Fruit fly (Drosophila melanogaster): Measurements from ENCODE around the gene CG33643.
A peak's percentile ranks its signal among the peaks of the same experiment; 100 is the strongest.

The CG33643 gene

dm6 chr2L:13545678-13546077, 14.8 kb downstream of the CG33643 start (continued):
- TF ChIP-seq CG10669 (GFP tag; optimal IDR thresholded peaks at IDR 0.05) (peak; percentile 65), CG15336 (GFP tag; IDR thresholded peaks at IDR 0.05) (peak; percentile 69), CG1621 (tag; optimal IDR thresholded peaks at IDR 0.05) (peak; percentile 85), cyc (GFP tag; optimal IDR thresholded peaks at IDR 0.05) (no peak), Ets21C (GFP tag; optimal IDR thresholded peaks at IDR 0.05) (no peak), CG7368 (GFP tag; optimal IDR thresholded peaks at IDR 0.05) (no peak), spab (GFP tag; optimal IDR thresholded peaks at IDR 0.05) (peak; percentile 89), CG11294 (GFP tag; IDR thresholded peaks at IDR 0.05) (no peak), CG10631 (GFP tag; optimal IDR thresholded peaks at IDR 0.05) (peak; percentile 13), salr (GFP tag; optimal IDR thresholded peaks at IDR 0.05) (peak; percentile 42 to 59), Hr38 (GFP tag; optimal IDR thresholded peaks at IDR 0.05) (no peak), CG8119 (GFP tag; IDR thresholded peaks at IDR 0.05) (peak; percentile 85)

dm6 chr2L:13547738-13548726, 17.2 kb downstream of the CG33643 start:
- peak; percentile 69 for TF ChIP-seq CG4318 (GFP tag; optimal IDR thresholded peaks at IDR 0.05)
- TF ChIP-seq Lpt (GFP tag; optimal IDR thresholded peaks at IDR 0.05) = no peak
- peak; percentile 54 to 72 for TF ChIP-seq ss (GFP tag; optimal IDR thresholded peaks at IDR 0.05)
- peak; percentile 64 for TF ChIP-seq CG11762 (GFP tag; optimal IDR thresholded peaks at IDR 0.05; ENCODE audit: insufficient read depth)
- peak; percentile 65 for TF ChIP-seq CG6276 (GFP tag; optimal IDR thresholded peaks at IDR 0.05)
- TF ChIP-seq Eip93F (GFP tag; optimal IDR thresholded peaks at IDR 0.05) = no peak
- TF ChIP-seq CG8119 (GFP tag; IDR thresholded peaks at IDR 0.05) = no peak; the same call in 1 of the 3 replicates
- TF ChIP-seq CG32006 (GFP tag; optimal IDR thresholded peaks at IDR 0.05) = peak; percentile 82
- peak; percentile 86 for TF ChIP-seq topi (GFP tag; optimal IDR thresholded peaks at IDR 0.05)
- TF ChIP-seq dsx (GFP tag; optimal IDR thresholded peaks at IDR 0.05; ENCODE audit: poor library complexity, severe bottlenecking) = peak; percentile 52
- peak; percentile 79 for TF ChIP-seq Sox102F (GFP tag; optimal IDR thresholded peaks at IDR 0.05)
- peak; percentile 64 for TF ChIP-seq CG34406 (GFP tag; optimal IDR thresholded peaks at IDR 0.05)
- TF ChIP-seq Blimp-1 (GFP tag; optimal IDR thresholded peaks at IDR 0.05) = peak; percentile 48
- no peak; the same call in 2 of the 3 replicates for TF ChIP-seq CG6163 (GFP tag; IDR thresholded peaks at IDR 0.05)
- TF ChIP-seq Eip78C (GFP tag) = peak; percentile 93
- peak; percentile 85 for TF ChIP-seq lz (GFP tag; optimal IDR thresholded peaks at IDR 0.05)
- TF ChIP-seq CG10631 (GFP tag; optimal IDR thresholded peaks at IDR 0.05) = peak; percentile 86
- peak; percentile 18 to 79 for TF ChIP-seq salr (GFP tag; optimal IDR thresholded peaks at IDR 0.05)
- peak; percentile 80 for TF ChIP-seq Hr4 (GFP tag; optimal IDR thresholded peaks at IDR 0.05)
- peak; percentile 85 for TF ChIP-seq spab (GFP tag; optimal IDR thresholded peaks at IDR 0.05)
- peak; percentile 84 for TF ChIP-seq Sox14 (GFP tag; optimal IDR thresholded peaks at IDR 0.05)
- TF ChIP-seq CG7368 (GFP tag; optimal IDR thresholded peaks at IDR 0.05) = peak; percentile 45
- peak; percentile 85 for TF ChIP-seq cyc (GFP tag; optimal IDR thresholded peaks at IDR 0.05)
- peak; percentile 87 for TF ChIP-seq esn (GFP tag; optimal IDR thresholded peaks at IDR 0.05)
- TF ChIP-seq vri (GFP tag; optimal IDR thresholded peaks at IDR 0.05) = peak; percentile 41
- peak; percentile 66 for TF ChIP-seq CG8319 (GFP tag; optimal IDR thresholded peaks at IDR 0.05)
- TF ChIP-seq net (GFP tag; optimal IDR thresholded peaks at IDR 0.05) = peak; percentile 55
- TF ChIP-seq Hr39 (GFP tag; optimal IDR thresholded peaks at IDR 0.05) = peak; percentile 88
- no peak for TF ChIP-seq fkh (GFP tag; optimal IDR thresholded peaks at IDR 0.05)
- peak; percentile 85 for TF ChIP-seq Met (GFP tag; optimal IDR thresholded peaks at IDR 0.05)
- peak; percentile 64 for TF ChIP-seq CG8632 (GFP tag; optimal IDR thresholded peaks at IDR 0.05)
- peak; percentile 16 for TF ChIP-seq CG1621 (tag; optimal IDR thresholded peaks at IDR 0.05)
- TF ChIP-seq Ets96B (tag; optimal IDR thresholded peaks at IDR 0.05) = peak; percentile 67
- peak; percentile 85 for TF ChIP-seq CG6808 (GFP tag; optimal IDR thresholded peaks at IDR 0.05)
- TF ChIP-seq fd85E (GFP tag; optimal IDR thresholded peaks at IDR 0.05) = no peak
- TF ChIP-seq Gug (GFP tag; IDR thresholded peaks at IDR 0.05) = no peak
- peak; percentile 41 for TF ChIP-seq CG16779 (tag; optimal IDR thresholded peaks at IDR 0.05)
- peak; percentile 95 for TF ChIP-seq CG11902 (GFP tag; optimal IDR thresholded peaks at IDR 0.05)
- peak; percentile 76 for TF ChIP-seq acj6 (GFP tag; optimal IDR thresholded peaks at IDR 0.05)
- peak; percentile 77 for TF ChIP-seq CG6792 (GFP tag; optimal IDR thresholded peaks at IDR 0.05)
- TF ChIP-seq CG3032 (tag; optimal IDR thresholded peaks at IDR 0.05) = peak; percentile 81

Data from whole organism, prepupa.